Fruit fly (Drosophila melanogaster): Measurements from ENCODE around the gene btsz.

Gene btsz

DNA sequence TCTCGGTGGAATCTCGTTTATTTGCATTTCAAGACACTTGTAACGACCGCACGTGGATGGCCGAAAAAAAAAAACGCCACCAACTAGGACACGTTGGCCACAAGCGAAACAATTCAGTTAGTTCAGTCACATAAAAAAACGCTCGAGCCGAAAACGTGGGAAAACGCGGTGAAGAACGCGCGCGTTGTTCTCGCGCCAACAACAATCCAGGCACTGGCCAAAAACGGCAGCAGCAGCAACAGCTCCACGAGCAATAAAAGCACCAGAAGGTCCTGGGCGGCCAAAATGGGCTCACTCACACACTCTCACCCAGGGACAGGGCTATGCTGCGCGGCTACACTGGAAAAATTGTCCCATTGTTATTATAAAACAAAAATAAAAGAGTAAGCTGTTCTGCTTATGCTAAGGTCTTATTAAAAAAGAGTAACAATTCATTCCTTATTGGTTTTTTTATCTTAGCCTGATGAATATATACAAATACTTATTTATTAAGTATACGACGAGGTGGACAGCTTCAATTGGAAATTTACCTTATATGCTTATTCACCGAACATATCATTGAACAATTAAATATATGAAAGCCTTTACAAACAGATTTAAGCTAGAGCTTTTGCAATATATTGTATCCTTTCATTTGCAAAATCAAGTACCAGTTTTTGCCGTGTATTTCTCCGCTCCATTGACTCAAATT is at the start of gene btsz (continued):
- TF ChIP-seq gcm2 (GFP tag; optimal IDR thresholded peaks at IDR 0.05) (no peak), gsb (GFP tag; IDR thresholded peaks at IDR 0.05) (no peak), Scr (GFP tag; IDR thresholded peaks at IDR 0.05; ENCODE audit: partially characterized antibody) (no peak), CG12299 (tag; optimal IDR thresholded peaks at IDR 0.05) (no peak), ranshi (GFP tag; IDR thresholded peaks at IDR 0.05) (no peak; the same call in 1 of the 2 replicates), Oaz (GFP tag; IDR thresholded peaks at IDR 0.05) (no peak), TFAM (GFP tag; optimal IDR thresholded peaks at IDR 0.05) (no peak), CG9215 (GFP tag; IDR thresholded peaks at IDR 0.05) (no peak), CG32532 (GFP tag; IDR thresholded peaks at IDR 0.05) (no peak), Xbp1 (GFP tag; optimal IDR thresholded peaks at IDR 0.05) (peak; percentile 23), ftz-f1 (GFP tag; optimal IDR thresholded peaks at IDR 0.05) (no peak), onecut (GFP tag; IDR thresholded peaks at IDR 0.05) (no peak), CG15696 (tag; optimal IDR thresholded peaks at IDR 0.05) (no peak), CG10321 (GFP tag; IDR thresholded peaks at IDR 0.05) (no peak), sisA (GFP tag; IDR thresholded peaks at IDR 0.05) (no peak), cas (GFP tag; IDR thresholded peaks at IDR 0.05) (no peak), bowl (GFP tag; IDR thresholded peaks at IDR 0.05) (no peak), Mes4 (GFP tag; optimal IDR thresholded peaks at IDR 0.05) (no peak), CG9609 (GFP tag; optimal IDR thresholded peaks at IDR 0.05) (no peak), mld (GFP tag; IDR thresholded peaks at IDR 0.05; ENCODE audit: partially characterized antibody) (no peak), maf-S (GFP tag; optimal IDR thresholded peaks at IDR 0.05) (no peak), pnt (GFP tag; optimal IDR thresholded peaks at IDR 0.05) (no peak), Usf (GFP tag; optimal IDR thresholded peaks at IDR 0.05) (no peak), stwl (tag; optimal IDR thresholded peaks at IDR 0.05) (no peak), nerfin-1 (tag; optimal IDR thresholded peaks at IDR 0.05) (no peak), NC2β (GFP tag; optimal IDR thresholded peaks at IDR 0.05) (no peak), CG3726 (GFP tag; IDR thresholded peaks at IDR 0.05) (no peak), CG14050 (GFP tag; IDR thresholded peaks at IDR 0.05) (no peak), CG7357 (GFP tag; IDR thresholded peaks at IDR 0.05) (no peak), Ssrp (tag; optimal IDR thresholded peaks at IDR 0.05) (no peak), phol (tag; optimal IDR thresholded peaks at IDR 0.05) (peak; percentile 34), ewg (GFP tag; optimal IDR thresholded peaks at IDR 0.05) (no peak), CG12744 (GFP tag; optimal IDR thresholded peaks at IDR 0.05) (no peak), kah (GFP tag; optimal IDR thresholded peaks at IDR 0.05) (no peak), caup (GFP tag; optimal IDR thresholded peaks at IDR 0.05; ENCODE audit: severe bottlenecking) (peak; percentile 53), Kr (GFP tag; optimal IDR thresholded peaks at IDR 0.05) (no peak), CG6654 (GFP tag; optimal IDR thresholded peaks at IDR 0.05) (no peak), Lhr (GFP tag; optimal IDR thresholded peaks at IDR 0.05) (no peak), sens-2 (GFP tag; IDR thresholded peaks at IDR 0.05) (no peak), Atf-2 (GFP tag; optimal IDR thresholded peaks at IDR 0.05) (no peak), fd3F (GFP tag; optimal IDR thresholded peaks at IDR 0.05) (peak; percentile 35), CG9437 (GFP tag; optimal IDR thresholded peaks at IDR 0.05) (peak; percentile 26), Awh (GFP tag; IDR thresholded peaks at IDR 0.05) (no peak), otp (GFP tag; IDR thresholded peaks at IDR 0.05) (no peak), CG11398 (GFP tag; optimal IDR thresholded peaks at IDR 0.05) (no peak), CG1603 (tag; optimal IDR thresholded peaks at IDR 0.05) (no peak), CG8290 (GFP tag; optimal IDR thresholded peaks at IDR 0.05) (no peak), CG8290 (tag; optimal IDR thresholded peaks at IDR 0.05) (no peak), CHES-1-like (GFP tag; optimal IDR thresholded peaks at IDR 0.05) (no peak), CG8359 (GFP tag; optimal IDR thresholded peaks at IDR 0.05; ENCODE audit: borderline replicate concordance) (no peak), CG17359 (tag; optimal IDR thresholded peaks at IDR 0.05) (peak; percentile 32)
